Worm (Caenorhabditis elegans) whole organism, late embryonic: Measurements from ENCODE around the gene ttr-34.

ENCODE experiments used
- K02D7.2 ChIP-seq: sonication (generic microtip); optimal IDR thresholded peaks from 2 replicates; lab custom pipeline; 2017; ENCODE audit warnings: mild to moderate bottlenecking, missing genetic modification characterization, missing compliant biosample characterization
- Y22D7AL.16 ChIP-seq: sonication (generic microtip); optimal IDR thresholded peaks from 2 replicates; lab custom pipeline; 2016; ENCODE audit warnings: missing genetic modification characterization, missing compliant biosample characterization
- ahr-1 ChIP-seq: sonication (generic microtip); optimal IDR thresholded peaks from 2 replicates; lab custom pipeline; 2016; ENCODE audit warnings: missing genetic modification characterization, missing compliant biosample characterization
- ceh-22 ChIP-seq: sonication (generic microtip); optimal IDR thresholded peaks from 2 replicates; lab custom pipeline; 2017; ENCODE audit warnings: missing biosample characterization, missing genetic modification characterization
- ceh-34 ChIP-seq: sonication (generic microtip); optimal IDR thresholded peaks from 2 replicates; lab custom pipeline; 2016; ENCODE audit warnings: mild to moderate bottlenecking, missing genetic modification characterization, missing compliant biosample characterization
- dmd-4 ChIP-seq: sonication (generic microtip); optimal IDR thresholded peaks from 2 replicates; lab custom pipeline; 2016; ENCODE audit warnings: borderline replicate concordance, missing genetic modification characterization, missing compliant biosample characterization
- elt-2 ChIP-seq: sonication (generic microtip); optimal IDR thresholded peaks from 2 replicates; lab custom pipeline; 2016; ENCODE audit warnings: missing genetic modification reagents, missing genetic modification characterization, missing compliant biosample characterization
- eyg-1 ChIP-seq: sonication (generic microtip); optimal IDR thresholded peaks from 2 replicates; lab custom pipeline; 2016; ENCODE audit warnings: missing genotype, missing genetic modification characterization, missing compliant biosample characterization
- hlh-8 ChIP-seq: sonication (generic microtip); optimal IDR thresholded peaks from 2 replicates; lab custom pipeline; 2016; ENCODE audit warnings: missing genotype, missing genetic modification characterization, missing compliant biosample characterization
- pha-4 ChIP-seq: fragments of 150-350 bp; optimal IDR thresholded peaks from 2 replicates; lab custom pipeline; 2018; ENCODE audit warnings: missing biosample characterization, missing genetic modification reagents, missing genetic modification characterization
- unc-3 ChIP-seq, 2 experiments: fragments of 200-800 bp in 1 of 2; sonication (Bioruptor generic) in 1 of 2; sonication (generic microtip) in 1 of 2; conservative IDR thresholded peaks in 1 of 2; optimal IDR thresholded peaks in 1 of 2; 2 replicates each; pipeline versions ENCODE4 v1.3.6 to Lab custom; 2016 to 2022; ENCODE audit warnings: missing compliant biosample characterization in 2 of 2, missing genetic modification characterization in 2 of 2, missing genetic modification reagents in 1 of 2
- ztf-16 ChIP-seq: sonication (generic microtip); optimal IDR thresholded peaks from 2 replicates; lab custom pipeline; 2017; ENCODE audit warnings: missing genetic modification characterization, missing compliant biosample characterization

The ttr-34 gene

ce11 chrX:13189861-13190260, 50.3 kb downstream of the ttr-34 start, which contains the start of gene cwp-5:
cwp-5 (minus strand) TSS chrX:13189961.
- no peak for TF ChIP-seq hlh-8 (tag; lab: Kevin White, UChicago)
- TF ChIP-seq ahr-1 (tag; lab: Kevin White, UChicago) = no peak
- no peak for TF ChIP-seq ztf-16
- no peak for TF ChIP-seq elt-2 (tag; lab: Kevin White, UChicago)
- TF ChIP-seq ceh-34 = no peak
- TF ChIP-seq K02D7.2 = no peak
- no peak for TF ChIP-seq Y22D7AL.16 (tag; lab: Kevin White, UChicago)
- TF ChIP-seq pha-4 (tag; lab: Kevin White, UChicago) = no peak
- no peak for TF ChIP-seq ceh-22
- no peak for TF ChIP-seq dmd-4 (tag; lab: Kevin White, UChicago)
- no peak for TF ChIP-seq unc-3 (GFP tag; conservative IDR thresholded peaks at IDR 0.05; lab: Robert Waterston, UW)
- no peak for TF ChIP-seq unc-3 (tag; optimal IDR thresholded peaks at IDR 0.05; lab: Kevin White, UChicago)
- TF ChIP-seq eyg-1 = no peak
